Fruit fly (Drosophila melanogaster) whole organism, pupa: ENCODE data around the gene CG5623.

ENCODE experiments used
- EcR ChIP-seq: fragments of 200-800 bp; sonication (Bioruptor generic); optimal IDR thresholded peaks from 3 replicates; lab custom pipeline; 2019; ENCODE audit warnings: missing biosample characterization, missing genetic modification characterization, mild to moderate bottlenecking, moderate library complexity, missing genetic modification reagents
- fd96Ca ChIP-seq: fragments of 200-800 bp; sonication (Bioruptor generic); IDR thresholded peaks from 3 replicates; pipeline ENCODE4 v1.3.6; 2022; ENCODE audit warnings: missing biosample characterization, missing genetic modification characterization

DNA sequence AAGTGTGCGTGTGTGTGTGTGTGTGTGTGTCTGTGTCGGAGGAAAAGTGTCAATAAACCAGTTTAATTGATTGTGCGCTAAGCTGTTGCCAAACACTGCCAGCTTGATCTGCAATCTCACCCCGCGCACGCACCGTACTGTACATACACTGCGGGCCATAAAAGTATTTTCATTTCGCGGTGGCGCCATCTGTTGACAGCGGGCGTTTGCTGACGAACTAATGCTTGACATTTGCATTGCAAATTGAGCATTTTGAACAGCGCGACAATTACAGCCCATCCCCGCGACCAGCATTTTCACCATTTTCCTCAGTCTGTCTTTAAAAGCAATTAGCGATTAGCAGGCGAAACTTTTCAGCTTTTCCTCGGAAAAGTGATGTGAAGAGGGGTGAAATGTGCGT is 36.6 kb downstream of the CG5623 start:
- TF ChIP-seq EcR (GFP tag; lab: Kevin White, UChicago) (no peak), fd96Ca (no peak)
